Worm (Caenorhabditis elegans) whole organism, late embryonic: ENCODE measurements around the gene znfx-1.

Experiments
- C08G9.2 ChIP-seq: sonication (generic microtip); optimal IDR thresholded peaks from 2 replicates; lab custom pipeline; 2016; ENCODE audit warnings: mild to moderate bottlenecking, missing genetic modification characterization, moderate library complexity, missing compliant biosample characterization
- C38D4.7 ChIP-seq: fragments of 200-800 bp; sonication (Bioruptor generic); optimal IDR thresholded peaks from 2 replicates; lab custom pipeline; 2018; ENCODE audit warnings: mild to moderate bottlenecking, missing genetic modification characterization, moderate library complexity, missing compliant biosample characterization
- K02D7.2 ChIP-seq: sonication (generic microtip); optimal IDR thresholded peaks from 2 replicates; lab custom pipeline; 2017; ENCODE audit warnings: mild to moderate bottlenecking, missing genetic modification characterization, missing compliant biosample characterization
- ceh-14 ChIP-seq: sonication (generic microtip); optimal IDR thresholded peaks from 2 replicates; lab custom pipeline; 2016; ENCODE audit warnings: missing genotype, missing genetic modification characterization, missing compliant biosample characterization
- ceh-18 ChIP-seq: sonication (generic microtip); optimal IDR thresholded peaks from 2 replicates; lab custom pipeline; 2016; ENCODE audit warnings: missing genetic modification characterization, missing compliant biosample characterization
- ceh-2 ChIP-seq: sonication (generic microtip); optimal IDR thresholded peaks from 2 replicates; lab custom pipeline; 2016; ENCODE audit warnings: missing genotype, missing genetic modification characterization, missing compliant biosample characterization
- ceh-22 ChIP-seq: sonication (generic microtip); optimal IDR thresholded peaks from 2 replicates; lab custom pipeline; 2017; ENCODE audit warnings: missing biosample characterization, missing genetic modification characterization
- ceh-30 ChIP-seq: fragments of 150-350 bp; optimal IDR thresholded peaks from 2 replicates; lab custom pipeline; 2014; ENCODE audit warnings: missing biosample characterization, missing genetic modification characterization
- ceh-31 ChIP-seq: sonication (generic microtip); optimal IDR thresholded peaks from 2 replicates; lab custom pipeline; 2016; ENCODE audit warnings: missing genetic modification characterization, missing compliant biosample characterization
- ceh-6 ChIP-seq: fragments of 200-800 bp; sonication (Bioruptor generic); optimal IDR thresholded peaks from 2 replicates; lab custom pipeline; 2018; ENCODE audit warnings: mild to moderate bottlenecking, missing genetic modification characterization, missing compliant biosample characterization
- che-1 ChIP-seq: sonication (generic microtip); optimal IDR thresholded peaks from 2 replicates; lab custom pipeline; 2016; ENCODE audit warnings: mild to moderate bottlenecking, missing genetic modification characterization, missing compliant biosample characterization
- dve-1 ChIP-seq: sonication (generic microtip); optimal IDR thresholded peaks from 2 replicates; lab custom pipeline; 2017; ENCODE audit warnings: antibody characterized with exemption, mild to moderate bottlenecking, missing genetic modification characterization, missing compliant biosample characterization
- fkh-6 ChIP-seq: sonication (generic microtip); optimal IDR thresholded peaks from 2 replicates; lab custom pipeline; 2016; ENCODE audit warnings: missing genetic modification characterization, missing compliant biosample characterization
- hlh-30 ChIP-seq: sonication (generic microtip); optimal IDR thresholded peaks from 2 replicates; lab custom pipeline; 2017; ENCODE audit warnings: antibody characterized with exemption, missing genetic modification characterization, missing compliant biosample characterization; ENCODE audit not compliant: insufficient read depth
- hlh-6 ChIP-seq: sonication (generic microtip); optimal IDR thresholded peaks from 2 replicates; lab custom pipeline; 2016; ENCODE audit warnings: missing genotype, missing genetic modification characterization, missing compliant biosample characterization
- hlh-8 ChIP-seq: sonication (generic microtip); optimal IDR thresholded peaks from 2 replicates; lab custom pipeline; 2016; ENCODE audit warnings: missing genotype, missing genetic modification characterization, missing compliant biosample characterization
- madf-2 ChIP-seq: sonication (generic microtip); optimal IDR thresholded peaks from 2 replicates; lab custom pipeline; 2017; ENCODE audit warnings: missing genetic modification characterization, missing compliant biosample characterization
- mec-3 ChIP-seq: sonication (generic microtip); optimal IDR thresholded peaks from 2 replicates; lab custom pipeline; 2016; ENCODE audit warnings: borderline replicate concordance, missing genetic modification characterization, missing compliant biosample characterization
- nfya-1 ChIP-seq: sonication (generic microtip); optimal IDR thresholded peaks from 2 replicates; lab custom pipeline; 2017; ENCODE audit warnings: missing genetic modification characterization, mild to moderate bottlenecking, missing compliant biosample characterization, antibody characterized with exemption, moderate library complexity
- pag-3 ChIP-seq: sonication (generic microtip); optimal IDR thresholded peaks from 2 replicates; lab custom pipeline; 2016; ENCODE audit warnings: missing compliant biosample characterization, missing genetic modification characterization, borderline replicate concordance
- pha-2 ChIP-seq: sonication (generic microtip); optimal IDR thresholded peaks from 2 replicates; lab custom pipeline; 2017; ENCODE audit warnings: mild to moderate bottlenecking, missing genetic modification characterization, missing compliant biosample characterization
- pros-1 ChIP-seq: fragments of 150-350 bp; optimal IDR thresholded peaks from 2 replicates; lab custom pipeline; 2014; ENCODE audit warnings: missing biosample characterization, missing genetic modification reagents, missing genetic modification characterization
- ref-2 ChIP-seq: sonication (generic microtip); optimal IDR thresholded peaks from 2 replicates; lab custom pipeline; 2016; ENCODE audit warnings: missing genetic modification characterization, missing compliant biosample characterization
- rnt-1 ChIP-seq: sonication (generic microtip); optimal IDR thresholded peaks from 2 replicates; lab custom pipeline; 2016; ENCODE audit warnings: missing genetic modification characterization, missing compliant biosample characterization
- sox-2 ChIP-seq: fragments of 200-800 bp; sonication (Bioruptor generic); IDR thresholded peaks from 2 replicates; pipeline ENCODE4 v1.3.6; 2022; ENCODE audit warnings: missing genetic modification reagents, missing genetic modification characterization, missing compliant biosample characterization
- tbx-2 ChIP-seq: sonication (generic microtip); optimal IDR thresholded peaks from 2 replicates; lab custom pipeline; 2016; ENCODE audit warnings: missing genetic modification characterization, missing compliant biosample characterization
- ttx-3 ChIP-seq: sonication (generic microtip); optimal IDR thresholded peaks from 2 replicates; lab custom pipeline; 2016; ENCODE audit warnings: missing genetic modification reagents, missing genetic modification characterization, missing compliant biosample characterization
- unc-42 ChIP-seq: sonication (generic microtip); optimal IDR thresholded peaks from 2 replicates; lab custom pipeline; 2016; ENCODE audit warnings: missing genotype, missing genetic modification characterization, missing compliant biosample characterization
- unc-55 ChIP-seq: sonication (generic microtip); optimal IDR thresholded peaks from 2 replicates; lab custom pipeline; 2017; ENCODE audit warnings: missing biosample characterization, missing genetic modification reagents, missing genetic modification characterization
- zip-5 ChIP-seq: sonication (generic microtip); optimal IDR thresholded peaks from 2 replicates; lab custom pipeline; 2016; ENCODE audit warnings: missing genetic modification characterization, missing compliant biosample characterization

Gene znfx-1

DNA sequence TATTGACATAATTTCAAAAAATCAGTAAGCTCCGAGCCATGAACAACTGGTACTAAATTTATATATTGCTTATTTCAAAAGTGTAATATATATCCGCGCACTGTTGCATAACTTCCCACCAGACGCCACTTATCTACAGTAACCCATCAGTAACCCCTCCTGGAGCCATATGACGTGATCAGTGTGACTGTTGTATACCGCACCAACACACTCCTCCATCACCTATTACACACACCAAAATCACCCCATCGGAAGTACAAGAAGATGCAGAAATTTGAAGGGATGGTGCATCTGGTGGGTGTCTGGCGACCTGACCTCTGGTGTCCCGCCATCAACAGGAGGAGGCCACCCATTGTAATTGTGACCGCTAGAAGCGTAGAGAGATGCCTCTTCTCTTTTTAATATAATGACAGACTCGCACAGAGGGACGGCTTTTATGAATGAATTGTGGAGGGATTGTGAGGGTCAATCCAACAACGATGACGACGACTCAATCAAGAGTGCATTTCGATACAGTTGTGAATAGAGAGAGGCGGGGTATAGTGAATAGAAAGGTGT, 49.5 kb downstream of the znfx-1 start:
- TF ChIP-seq ceh-2 (peak; percentile 12), K02D7.2 (tag; lab: Kevin White, UChicago) (no peak), nfya-1 (tag; lab: Kevin White, UChicago) (peak; percentile 25), C38D4.7 (GFP tag; lab: Kevin White, UChicago) (no peak), hlh-8 (tag; lab: Kevin White, UChicago) (peak; percentile 11), ref-2 (tag; lab: Kevin White, UChicago) (peak; percentile 75), ceh-31 (tag; lab: Kevin White, UChicago) (peak; percentile 40), fkh-6 (no peak), dve-1 (tag; lab: Kevin White, UChicago) (no peak), sox-2 (GFP tag; lab: Robert Waterston, UW) (peak; percentile 49), tbx-2 (tag; lab: Kevin White, UChicago) (peak; percentile 18), ceh-30 (tag; lab: Kevin White, UChicago) (no peak), rnt-1 (tag; lab: Kevin White, UChicago) (no peak), unc-55 (GFP tag; lab: Kevin White, UChicago) (peak; percentile 46)

DNA sequence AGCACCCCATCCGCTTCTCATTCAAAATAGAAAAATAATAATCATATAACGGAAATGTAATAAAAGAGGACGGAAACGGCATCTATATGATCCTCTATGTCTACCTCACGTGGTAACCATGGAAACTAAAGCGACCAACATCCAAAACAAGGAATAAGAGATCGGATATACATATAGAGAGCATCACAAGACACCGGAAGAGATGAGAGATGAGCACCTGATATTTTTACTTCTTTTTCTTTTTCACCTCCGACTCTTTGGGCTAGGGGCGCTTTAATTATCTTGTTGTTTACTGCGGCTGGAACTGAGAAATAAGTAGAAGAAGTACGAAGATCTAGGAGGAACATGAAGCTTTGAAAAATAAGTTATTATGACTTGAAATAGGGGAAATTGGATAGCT, 50.3 kb downstream of the znfx-1 start:
- TF ChIP-seq pha-2 (tag; lab: Kevin White, UChicago), result no peak
- TF ChIP-seq hlh-30 (tag; lab: Kevin White, UChicago), result peak; percentile 34

DNA sequence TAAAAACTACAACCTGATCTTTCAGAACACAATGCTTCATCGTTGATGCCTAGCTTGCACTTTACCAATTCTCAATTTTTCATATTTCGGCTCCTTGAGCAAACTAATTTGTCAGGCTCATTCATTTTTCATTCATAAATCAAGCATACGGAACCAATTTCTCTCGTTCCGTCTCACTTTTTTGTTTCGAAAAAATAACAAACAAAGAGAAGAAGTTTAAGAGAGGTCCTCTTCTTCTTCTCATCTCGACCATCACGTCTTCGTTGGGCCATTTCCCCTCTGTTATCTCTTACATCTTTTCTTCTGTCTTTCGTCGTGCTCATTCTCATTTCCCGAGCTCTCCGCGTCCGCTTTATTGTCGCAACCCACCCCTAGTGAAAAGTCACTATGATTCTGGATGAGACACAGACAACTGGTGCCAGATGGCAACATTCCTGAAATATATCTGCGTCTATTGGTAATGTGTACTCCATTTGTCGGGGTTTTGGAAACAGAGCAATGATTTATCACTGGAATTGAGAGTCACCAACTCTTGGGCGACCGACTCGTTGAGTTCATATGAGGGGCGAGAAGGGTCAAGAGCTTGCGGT, 51.3 kb downstream of the znfx-1 start:
- no peak for TF ChIP-seq madf-2 (tag; lab: Kevin White, UChicago)
- TF ChIP-seq ceh-31 (tag; lab: Kevin White, UChicago), result peak; percentile 33
- no peak for TF ChIP-seq ttx-3 (tag; lab: Kevin White, UChicago)
- peak; percentile 61 for TF ChIP-seq rnt-1 (tag; lab: Kevin White, UChicago)
- TF ChIP-seq ceh-14 (tag; lab: Kevin White, UChicago), result peak; percentile 14
- peak; percentile 87 for TF ChIP-seq hlh-8 (tag; lab: Kevin White, UChicago)
- peak; percentile 93 for TF ChIP-seq unc-55 (GFP tag; lab: Kevin White, UChicago)
- peak; percentile 32 for TF ChIP-seq ceh-18 (tag; lab: Kevin White, UChicago)
- peak; percentile 20 for TF ChIP-seq nfya-1 (tag; lab: Kevin White, UChicago)
- no peak for TF ChIP-seq hlh-6 (tag; lab: Kevin White, UChicago)
- no peak for TF ChIP-seq che-1 (tag; lab: Kevin White, UChicago)

DNA sequence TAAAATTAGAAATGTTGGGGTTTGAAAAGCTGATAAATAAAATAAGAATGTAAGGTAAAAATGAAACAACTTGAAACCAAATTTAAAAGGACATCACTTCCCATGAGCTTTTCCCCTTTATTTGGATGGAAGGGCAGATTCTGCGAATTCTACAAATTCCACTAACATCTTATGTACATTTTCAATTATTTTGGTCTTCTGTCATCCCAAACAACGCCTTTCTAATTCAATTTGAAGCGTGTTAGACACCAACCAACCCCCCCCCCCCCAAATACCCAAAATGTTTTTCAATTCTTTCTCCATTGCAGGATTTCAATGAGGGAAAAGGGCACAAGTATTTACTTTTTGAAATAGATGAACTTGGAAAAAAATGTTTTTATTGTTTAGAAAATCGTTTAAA, 52.2 kb downstream of the znfx-1 start:
- TF ChIP-seq unc-42, result peak; percentile 58
- TF ChIP-seq hlh-30 (tag; lab: Kevin White, UChicago), result no peak

DNA sequence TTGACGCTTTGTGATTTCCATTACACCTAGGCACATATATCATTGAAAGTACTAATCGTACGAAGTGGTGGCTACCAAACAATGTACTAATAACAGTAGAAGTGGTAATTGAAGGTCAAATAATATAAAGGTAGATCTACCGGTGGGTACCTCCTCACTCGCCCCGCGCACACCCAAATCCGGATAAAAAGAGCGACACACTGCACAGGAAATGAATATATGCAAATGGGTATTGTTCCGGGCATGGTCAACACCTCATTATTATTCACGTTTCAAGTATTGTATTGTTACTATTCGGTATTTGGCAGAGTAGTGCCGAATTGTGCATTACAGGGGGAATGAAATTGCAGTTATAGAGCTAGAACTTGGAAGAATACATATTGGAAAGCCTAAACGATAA, 52.8 kb downstream of the znfx-1 start:
- TF ChIP-seq pros-1 (tag; lab: Kevin White, UChicago), result no peak
- TF ChIP-seq C08G9.2, result no peak
- TF ChIP-seq sox-2 (GFP tag; lab: Robert Waterston, UW), result peak; percentile 64
- TF ChIP-seq unc-42, result no peak
- TF ChIP-seq C38D4.7 (GFP tag; lab: Kevin White, UChicago), result no peak
- TF ChIP-seq pag-3 (tag; lab: Kevin White, UChicago), result no peak
- no peak for TF ChIP-seq ceh-6 (GFP tag; lab: Kevin White, UChicago)

DNA sequence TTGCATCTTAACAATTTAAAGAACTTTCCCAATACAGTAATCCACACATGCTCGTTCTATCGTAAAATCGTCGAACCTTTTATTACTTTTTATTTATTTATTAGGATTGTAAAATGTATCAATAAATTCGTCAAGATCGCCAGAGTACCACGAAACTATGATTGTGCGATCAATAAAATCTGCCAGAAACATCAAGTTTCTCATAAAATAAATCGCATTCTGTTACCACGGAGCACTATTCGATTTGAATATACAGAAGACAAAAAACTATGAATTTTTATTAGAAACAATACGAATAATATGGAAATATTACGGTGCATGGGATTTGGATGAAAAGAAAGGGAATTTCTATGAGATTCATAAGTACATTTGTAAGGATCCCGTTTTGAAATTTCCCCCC, 53.3 kb downstream of the znfx-1 start, which contains the start of gene C01G6.2:
C01G6.2 (plus strand) TSS at position 301 of the 400 bp plus-strand sequence.
- no peak for TF ChIP-seq zip-5 (tag; lab: Kevin White, UChicago)
- TF ChIP-seq pros-1 (tag; lab: Kevin White, UChicago), result no peak
- TF ChIP-seq unc-55 (GFP tag; lab: Kevin White, UChicago), result no peak
- TF ChIP-seq mec-3 (tag; lab: Kevin White, UChicago), result no peak
- TF ChIP-seq che-1 (tag; lab: Kevin White, UChicago), result no peak
- no peak for TF ChIP-seq hlh-6 (tag; lab: Kevin White, UChicago)
- no peak for TF ChIP-seq sox-2 (GFP tag; lab: Robert Waterston, UW)
- TF ChIP-seq nfya-1 (tag; lab: Kevin White, UChicago), result no peak
- TF ChIP-seq ceh-2, result no peak
- no peak for TF ChIP-seq ceh-22 (tag; lab: Kevin White, UChicago)
- TF ChIP-seq pag-3 (tag; lab: Kevin White, UChicago), result no peak
